Worm (Caenorhabditis elegans): ENCODE data around the gene copz-1.

DNA sequence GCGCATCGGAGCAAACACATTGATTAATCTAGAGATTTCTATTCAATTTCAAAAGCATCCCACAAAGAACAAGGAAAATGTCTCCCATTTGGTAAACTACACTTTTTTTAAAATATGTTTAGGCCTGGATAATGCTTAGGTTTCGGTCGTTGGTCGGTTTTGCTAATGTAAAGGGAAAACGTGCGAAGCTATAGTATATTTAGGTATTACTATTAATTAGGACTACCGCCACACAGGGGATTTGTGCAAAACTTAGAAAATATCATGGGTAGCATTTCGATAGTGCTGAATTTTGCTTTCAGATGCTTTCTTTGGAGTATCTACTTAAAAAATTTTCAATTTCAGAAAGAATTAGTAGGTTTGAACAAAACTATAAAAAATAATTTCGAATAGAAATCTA lies 40.3 kb downstream of the copz-1 start:
- TF ChIP-seq nhr-12 (tag; optimal IDR thresholded peaks at IDR 0.05) (no peak), ama-1 (optimal IDR thresholded peaks at IDR 0.05) (no peak), unc-62 (GFP tag; optimal IDR thresholded peaks at IDR 0.05) (no peak), skn-1 (tag; optimal IDR thresholded peaks at IDR 0.05) (no peak), jun-1 (tag; optimal IDR thresholded peaks at IDR 0.05) (no peak), R02D3.7 (tag; optimal IDR thresholded peaks at IDR 0.05) (no peak), fkh-10 (GFP tag; optimal IDR thresholded peaks at IDR 0.05) (no peak), egl-27 (tag; optimal IDR thresholded peaks at IDR 0.05) (no peak), daf-12 (tag; optimal IDR thresholded peaks at IDR 0.05) (no peak), aly-2 (tag; optimal IDR thresholded peaks at IDR 0.05) (no peak)
